Worm (Caenorhabditis elegans) whole organism, young adult: ENCODE data around the gene C29F9.2.

Source experiments
- B0035.1 ChIP-seq: sonication (generic microtip); optimal IDR thresholded peaks from 2 replicates; lab custom pipeline; 2016; ENCODE audit warnings: missing genetic modification characterization, mild to moderate bottlenecking, missing compliant biosample characterization, missing genotype, missing genetic modification reagents
- C17E4.6 ChIP-seq: fragments of 200-800 bp; sonication (Bioruptor generic); IDR thresholded peaks from 2 replicates; pipeline ENCODE4 v1.3.6; 2022; ENCODE audit warnings: missing genetic modification reagents, missing genetic modification characterization, missing compliant biosample characterization
- D2030.7 ChIP-seq: fragments of 200-800 bp; sonication (Bioruptor generic); IDR thresholded peaks from 2 replicates; pipeline ENCODE4 v1.3.6; 2022; ENCODE audit warnings: missing genetic modification reagents, missing genetic modification characterization, missing compliant biosample characterization
- F23B12.7 ChIP-seq: sonication (generic microtip); optimal IDR thresholded peaks from 2 replicates; lab custom pipeline; 2017; ENCODE audit warnings: missing genetic modification characterization, mild to moderate bottlenecking, missing compliant biosample characterization, antibody characterized with exemption, moderate library complexity; ENCODE audit not compliant: insufficient read depth
- aptf-2 ChIP-seq: fragments of 200-800 bp; sonication (Bioruptor generic); conservative IDR thresholded peaks from 2 replicates; pipeline ENCODE4 v1.3.6; 2022; ENCODE audit warnings: missing genetic modification reagents, missing genetic modification characterization, missing compliant biosample characterization
- atf-7 ChIP-seq: sonication (generic microtip); optimal IDR thresholded peaks from 2 replicates; lab custom pipeline; 2017; ENCODE audit warnings: mild to moderate bottlenecking, missing genetic modification characterization, missing compliant biosample characterization
- ccch-3 ChIP-seq: fragments of 200-800 bp; sonication (Bioruptor generic); optimal IDR thresholded peaks from 2 replicates; lab custom pipeline; 2018; ENCODE audit warnings: mild to moderate bottlenecking, missing genetic modification characterization, missing compliant biosample characterization
- cebp-1 ChIP-seq, 2 experiments: fragments of 200-800 bp in 1 of 2; sonication (Bioruptor generic) in 1 of 2; sonication (generic microtip) in 1 of 2; IDR thresholded peaks in 1 of 2; optimal IDR thresholded peaks in 1 of 2; 2 replicates each; pipeline versions ENCODE4 v1.3.6 to Lab custom; 2017 to 2022; ENCODE audit warnings: missing compliant biosample characterization in 2 of 2, missing genetic modification characterization in 2 of 2, mild to moderate bottlenecking in 1 of 2, missing genetic modification reagents in 1 of 2, moderate library complexity in 1 of 2
- cebp-2 ChIP-seq: fragments of 200-800 bp; sonication (Bioruptor generic); IDR thresholded peaks from 2 replicates; pipeline ENCODE4 v1.3.6; 2022; ENCODE audit warnings: missing genetic modification characterization, missing compliant biosample characterization
- dox-1 ChIP-seq: fragments of 200-800 bp; sonication (Bioruptor generic); IDR thresholded peaks from 2 replicates; pipeline ENCODE4 v1.3.6; 2022; ENCODE audit warnings: missing genetic modification reagents, missing genetic modification characterization, missing compliant biosample characterization
- egrh-3 ChIP-seq: fragments of 200-800 bp; sonication (Bioruptor generic); IDR thresholded peaks from 2 replicates; pipeline ENCODE4 v1.3.6; 2022; ENCODE audit warnings: missing genetic modification reagents, missing genetic modification characterization, missing compliant biosample characterization
- ekl-4 ChIP-seq: fragments of 200-800 bp; sonication (Bioruptor generic); IDR thresholded peaks from 2 replicates; pipeline ENCODE4 v1.3.6; 2022; ENCODE audit warnings: missing genetic modification reagents, missing genetic modification characterization, missing compliant biosample characterization
- fkh-3 ChIP-seq: sonication (generic microtip); optimal IDR thresholded peaks from 2 replicates; lab custom pipeline; 2016; ENCODE audit warnings: mild to moderate bottlenecking, missing genetic modification characterization, missing compliant biosample characterization
- hrde-1 ChIP-seq: sonication (generic microtip); optimal IDR thresholded peaks from 2 replicates; lab custom pipeline; 2016; ENCODE audit warnings: missing genetic modification characterization, mild to moderate bottlenecking, missing compliant biosample characterization, moderate library complexity, missing genotype, missing genetic modification reagents, borderline replicate concordance
- hsf-1 ChIP-seq: fragments of 200-800 bp; sonication (Bioruptor generic); IDR thresholded peaks from 2 replicates; pipeline ENCODE4 v1.3.6; 2022; ENCODE audit warnings: missing genetic modification reagents, missing genetic modification characterization, missing compliant biosample characterization
- let-607 ChIP-seq, 2 experiments: fragments of 200-800 bp in 1 of 2; sonication (Bioruptor generic) in 1 of 2; sonication (generic microtip) in 1 of 2; optimal IDR thresholded peaks; 2 replicates each; lab custom pipeline; 2016 to 2018; ENCODE audit warnings: mild to moderate bottlenecking in 2 of 2, missing compliant biosample characterization in 2 of 2, missing genetic modification characterization in 2 of 2, moderate library complexity in 2 of 2, missing genotype in 1 of 2
- lin-35 ChIP-seq, 3 experiments: fragments of 150-350 bp in 2 of 3; sonication (generic microtip) in 1 of 3; optimal IDR thresholded peaks; 2 replicates each; lab custom pipeline; 2014 to 2018; ENCODE audit warnings: missing biosample characterization in 3 of 3, missing genetic modification characterization in 3 of 3, missing genetic modification reagents in 3 of 3
- madf-3 ChIP-seq: fragments of 200-800 bp; sonication (Bioruptor generic); IDR thresholded peaks from 2 replicates; pipeline ENCODE4 v1.3.6; 2022; ENCODE audit warnings: missing genetic modification reagents, missing genetic modification characterization, missing compliant biosample characterization
- madf-6 ChIP-seq: fragments of 200-800 bp; sonication (Bioruptor generic); IDR thresholded peaks from 2 replicates; pipeline ENCODE4 v1.3.6; 2022; ENCODE audit warnings: missing genetic modification reagents, missing genetic modification characterization, missing compliant biosample characterization
- nfya-2 ChIP-seq: fragments of 200-800 bp; sonication (Bioruptor generic); IDR thresholded peaks from 2 replicates; pipeline ENCODE4 v1.3.6; 2022; ENCODE audit warnings: missing genetic modification reagents, missing genetic modification characterization, missing compliant biosample characterization
- nhr-120 ChIP-seq: fragments of 200-800 bp; sonication (Bioruptor generic); IDR thresholded peaks from 2 replicates; pipeline ENCODE4 v1.3.6; 2022; ENCODE audit warnings: missing genetic modification characterization, missing compliant biosample characterization
- nhr-27 ChIP-seq: fragments of 200-800 bp; sonication (Bioruptor generic); optimal IDR thresholded peaks from 2 replicates; lab custom pipeline; 2018; ENCODE audit warnings: mild to moderate bottlenecking, missing genetic modification characterization, moderate library complexity, missing compliant biosample characterization
- rcor-1 ChIP-seq: fragments of 200-800 bp; sonication (Bioruptor generic); IDR thresholded peaks from 2 replicates; pipeline ENCODE4 v1.3.6; 2022; ENCODE audit warnings: missing genetic modification reagents, missing genetic modification characterization, missing compliant biosample characterization
- rpc-1 ChIP-seq, 2 experiments: fragments of 150-350 bp in 1 of 2; sonication (generic microtip) in 1 of 2; optimal IDR thresholded peaks; 2 replicates each; lab custom pipeline; 2014 to 2018; ENCODE audit warnings: missing biosample characterization in 1 of 2, missing genetic modification characterization in 1 of 2, missing genetic modification reagents in 1 of 2, missing genotype in 1 of 2
- snpc-1.3 ChIP-seq: sonication (generic microtip); optimal IDR thresholded peaks from 2 replicates; lab custom pipeline; 2017; ENCODE audit warnings: missing genetic modification characterization, mild to moderate bottlenecking, missing compliant biosample characterization, antibody characterized with exemption, moderate library complexity, missing genotype, missing genetic modification reagents; ENCODE audit not compliant: insufficient read depth
- snpc-4 ChIP-seq, 5 experiments: fragments of 150-350 bp in 1 of 5; sonication (generic microtip) in 4 of 5; optimal IDR thresholded peaks; 2 replicates each; lab custom pipeline; 2014 to 2018; ENCODE audit warnings: missing genetic modification characterization in 5 of 5, missing biosample characterization in 3 of 5, antibody characterized with exemption in 2 of 5, mild to moderate bottlenecking in 2 of 5, missing compliant biosample characterization in 2 of 5, missing genotype in 2 of 5, moderate library complexity in 2 of 5, missing genetic modification reagents in 1 of 5
- somi-1 ChIP-seq: fragments of 200-800 bp; sonication (Bioruptor generic); optimal IDR thresholded peaks from 2 replicates; lab custom pipeline; 2018; ENCODE audit warnings: mild to moderate bottlenecking, missing genetic modification characterization, missing compliant biosample characterization
- unc-130 ChIP-seq: sonication (generic microtip); optimal IDR thresholded peaks from 2 replicates; lab custom pipeline; 2016; ENCODE audit warnings: missing genetic modification reagents, missing genetic modification characterization, missing compliant biosample characterization
- unc-62 ChIP-seq: fragments of 150-350 bp; optimal IDR thresholded peaks from 2 replicates; lab custom pipeline; 2014; ENCODE audit warnings: missing biosample characterization, missing genetic modification reagents, missing genetic modification characterization
- xnd-1 ChIP-seq: sonication (generic microtip); optimal IDR thresholded peaks from 2 replicates; lab custom pipeline; 2016; ENCODE audit warnings: missing genotype, missing genetic modification reagents, missing genetic modification characterization, missing compliant biosample characterization
- zfh-2 ChIP-seq: fragments of 200-800 bp; sonication (Bioruptor generic); conservative IDR thresholded peaks from 2 replicates; pipeline ENCODE4 v1.3.6; 2022; ENCODE audit warnings: missing genetic modification reagents, missing genetic modification characterization, missing compliant biosample characterization
- ztf-25 ChIP-seq: fragments of 200-800 bp; sonication (Bioruptor generic); IDR thresholded peaks from 2 replicates; pipeline ENCODE4 v1.3.6; 2022; ENCODE audit warnings: missing genetic modification reagents, missing genetic modification characterization, missing compliant biosample characterization
- ztf-26 ChIP-seq: sonication (generic microtip); optimal IDR thresholded peaks from 2 replicates; lab custom pipeline; 2017; ENCODE audit warnings: missing genetic modification characterization, missing compliant biosample characterization

Gene C29F9.2

DNA sequence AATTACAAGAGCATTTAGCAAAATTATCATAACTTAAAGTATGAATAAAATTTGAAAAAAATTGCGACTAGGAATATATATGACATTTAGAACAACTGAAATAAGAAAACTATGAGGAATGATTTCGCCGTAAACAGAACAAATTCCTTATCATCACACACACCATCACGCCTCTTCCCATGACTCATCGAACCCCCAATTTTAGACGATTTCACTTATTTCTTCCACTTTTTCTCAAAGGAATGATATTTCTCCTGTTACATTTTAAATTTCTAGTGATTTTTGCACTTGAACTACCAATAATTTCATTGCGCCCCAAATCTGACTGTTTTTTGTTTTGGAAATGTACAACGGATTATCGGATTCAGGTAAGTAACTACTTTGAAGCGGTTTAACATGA lies 25.9 kb downstream of the C29F9.2 start, which contains the start of the genes zig-13 and ver-1:
zig-13 (minus strand) TSS at position 101 of the 400 bp plus-strand sequence.
ver-1 (plus strand) TSS at position 180 of the 400 bp plus-strand sequence.
- TF ChIP-seq B0035.1 (tag; lab: Kevin White, UChicago) (no peak), lin-35 (GFP tag; optimal IDR thresholded peaks at IDR 0.05; lab: Kevin White, UChicago) (no peak), dox-1 (GFP tag; lab: Robert Waterston, UW) (no peak), cebp-1 (GFP tag; IDR thresholded peaks at IDR 0.05; lab: Robert Waterston, UW) (no peak), cebp-1 (tag; optimal IDR thresholded peaks at IDR 0.05; lab: Kevin White, UChicago) (no peak), ccch-3 (no peak), nhr-120 (GFP tag; lab: Robert Waterston, UW) (no peak), unc-130 (GFP tag; lab: Kevin White, UChicago) (no peak), unc-62 (GFP tag; lab: Kevin White, UChicago) (no peak), somi-1 (GFP tag; lab: Kevin White, UChicago) (no peak), ztf-25 (GFP tag; lab: Robert Waterston, UW) (no peak), ekl-4 (GFP tag; lab: Robert Waterston, UW) (no peak), hsf-1 (no peak), snpc-4 (GFP tag; optimal IDR thresholded peaks at IDR 0.05; lab: Kevin White, UChicago) (no peak), snpc-4 (tag; optimal IDR thresholded peaks at IDR 0.05; lab: Kevin White, UChicago) (no peak), egrh-3 (GFP tag; lab: Robert Waterston, UW) (no peak), D2030.7 (GFP tag; lab: Robert Waterston, UW) (no peak), madf-6 (GFP tag; lab: Robert Waterston, UW) (no peak), cebp-2 (GFP tag; lab: Robert Waterston, UW) (no peak), F23B12.7 (no peak), C17E4.6 (no peak)

DNA sequence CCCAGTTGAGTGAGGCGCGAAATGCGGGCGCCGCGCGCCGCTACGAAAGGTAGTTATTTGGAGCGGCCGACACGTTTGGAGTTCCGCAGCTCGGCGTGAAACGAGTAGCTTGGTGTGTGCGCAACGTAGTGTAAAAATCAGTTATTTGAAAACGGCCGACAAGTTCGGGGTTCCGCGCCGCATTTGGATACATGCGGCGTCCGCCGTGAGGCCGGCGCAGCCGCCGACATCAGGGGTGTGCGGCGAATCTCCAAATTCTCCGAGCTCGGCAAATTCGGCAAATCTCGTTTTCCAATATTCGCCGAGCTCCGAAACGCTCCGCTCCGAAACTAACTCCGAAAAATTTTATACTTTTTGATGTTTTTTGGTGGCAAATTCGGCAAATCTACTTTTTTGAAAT lies 27.2 kb downstream of the C29F9.2 start:
- TF ChIP-seq nfya-2 (0 out of 2 replicates have a peak, but pooled peaks have one; percentile 33), madf-6 (GFP tag; lab: Robert Waterston, UW) (no peak), egrh-3 (GFP tag; lab: Robert Waterston, UW) (peak; percentile 34; the same call in 1 of the 2 replicates), zfh-2 (GFP tag; lab: Robert Waterston, UW) (peak; percentile 60; the same call in 1 of the 2 replicates)

DNA sequence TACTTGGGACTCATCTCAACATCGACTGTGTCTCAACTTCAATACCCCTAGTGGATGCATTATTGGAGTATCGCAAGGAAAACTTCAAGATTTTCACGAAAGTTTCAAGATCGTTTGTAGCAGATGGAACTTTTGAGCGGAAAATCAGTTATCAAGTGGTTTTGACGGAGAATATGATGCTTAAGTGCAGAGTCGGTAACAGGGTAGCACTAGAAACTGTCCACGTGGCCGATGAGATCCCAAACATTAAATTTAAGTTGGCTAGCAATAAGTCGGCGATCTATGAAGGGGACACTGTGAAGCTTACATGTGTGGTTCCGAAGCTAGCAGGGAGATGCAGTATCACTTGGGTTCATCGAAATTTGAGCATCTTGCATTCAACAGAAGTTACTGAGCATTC lies 28.4 kb downstream of the C29F9.2 start:
- TF ChIP-seq madf-3 (GFP tag; lab: Robert Waterston, UW) (0 out of 2 replicates have a peak, but pooled peaks have one; percentile 39), hrde-1 (tag; lab: Kevin White, UChicago) (no peak)

DNA sequence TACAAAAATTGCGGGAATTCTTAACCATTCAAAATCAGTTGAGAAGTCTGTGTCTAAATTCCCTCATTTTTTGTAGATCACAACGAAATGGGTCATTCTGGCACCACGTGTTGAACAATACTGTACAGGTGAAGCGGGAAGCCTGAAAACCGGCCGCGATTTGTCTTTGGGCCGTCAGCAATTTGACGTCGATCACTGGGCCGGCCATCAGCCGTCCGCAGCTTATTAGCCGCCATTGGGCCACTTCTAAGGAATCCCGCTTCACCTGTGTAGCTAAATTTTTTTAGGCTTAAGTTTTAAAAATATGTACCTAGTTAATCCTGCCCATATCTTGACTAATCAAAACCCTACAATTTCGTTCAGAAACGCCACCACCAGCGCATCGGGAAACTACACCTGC lies 28.9 kb downstream of the C29F9.2 start:
- TF ChIP-seq nhr-27 (no peak), snpc-1.3 (tag; lab: Kevin White, UChicago) (no peak), let-607 (tag; optimal IDR thresholded peaks at IDR 0.05; lab: Kevin White, UChicago) (no peak), rpc-1 (optimal IDR thresholded peaks at IDR 0.05; lab: Kevin White, UChicago) (no peak), rpc-1 (tag; optimal IDR thresholded peaks at IDR 0.05; lab: Kevin White, UChicago) (no peak), ztf-26 (tag; lab: Kevin White, UChicago) (no peak), madf-3 (GFP tag; lab: Robert Waterston, UW) (0 out of 2 replicates have a peak, but pooled peaks have one; percentile 0), zfh-2 (GFP tag; lab: Robert Waterston, UW) (peak; percentile 63; the same call in 1 of the 2 replicates), rcor-1 (GFP tag; lab: Robert Waterston, UW) (no peak), aptf-2 (GFP tag; lab: Robert Waterston, UW) (no peak), ekl-4 (GFP tag; lab: Robert Waterston, UW) (peak; percentile 38; the same call in 1 of the 2 replicates), fkh-3 (tag; lab: Kevin White, UChicago) (peak; percentile 19), xnd-1 (no peak), atf-7 (tag; lab: Kevin White, UChicago) (no peak)
